Worm (Caenorhabditis elegans): ENCODE results near the gene Y43F8B.3.

Y43F8B.3 gene

ce11 chrV:19485690-19486089, 17.2 kb upstream of the Y43F8B.3 start, which contains the start of gene Y43F8B.18:
Gene Y43F8B.18, plus strand, starts transcription at chrV:19485990.
- TF ChIP-seq him-1 (tag; optimal IDR thresholded peaks at IDR 0.05) (no peak), dao-5 (tag; optimal IDR thresholded peaks at IDR 0.05) (no peak), W03F9.2 (tag; optimal IDR thresholded peaks at IDR 0.05) (no peak)

ce11 chrV:19490461-19490860, 12.4 kb upstream of the Y43F8B.3 start, which contains the start of gene Y43F8B.7:
Gene Y43F8B.7, plus strand, starts transcription at chrV:19490761.
- TF ChIP-seq dao-5 (tag; optimal IDR thresholded peaks at IDR 0.05) (no peak), W03F9.2 (tag; optimal IDR thresholded peaks at IDR 0.05) (no peak), him-1 (tag; optimal IDR thresholded peaks at IDR 0.05) (no peak)

- TF ChIP-seq dao-5 (tag; optimal IDR thresholded peaks at IDR 0.05) (no peak), W03F9.2 (tag; optimal IDR thresholded peaks at IDR 0.05) (no peak), him-1 (tag; optimal IDR thresholded peaks at IDR 0.05) (no peak)
Measured at ce11 chrV:19491302-19491701, 11.6 kb upstream of the Y43F8B.3 start, which contains the start of gene Y43F8B.29. Gene Y43F8B.29, plus strand, starts transcription at chrV:19491602.

ce11 chrV:19495145-19495544, 7.8 kb upstream of the Y43F8B.3 start:
- TF ChIP-seq dao-5 (tag; optimal IDR thresholded peaks at IDR 0.05) (no peak), W03F9.2 (tag; optimal IDR thresholded peaks at IDR 0.05) (no peak), him-1 (tag; optimal IDR thresholded peaks at IDR 0.05) (no peak)

- TF ChIP-seq dao-5 (tag; optimal IDR thresholded peaks at IDR 0.05) (no peak), him-1 (tag; optimal IDR thresholded peaks at IDR 0.05) (no peak), W03F9.2 (tag; optimal IDR thresholded peaks at IDR 0.05) (no peak)
Measured at ce11 chrV:19495587-19495986, 7.3 kb upstream of the Y43F8B.3 start, which contains the start of gene scl-21. Gene scl-21, minus strand, starts transcription at chrV:19495687.

- TF ChIP-seq dao-5 (tag; optimal IDR thresholded peaks at IDR 0.05) (no peak), him-1 (tag; optimal IDR thresholded peaks at IDR 0.05) (no peak), W03F9.2 (tag; optimal IDR thresholded peaks at IDR 0.05) (no peak)
Measured at ce11 chrV:19497087-19497486, 5.8 kb upstream of the Y43F8B.3 start.

ce11 chrV:19501389-19501788, 1.5 kb upstream of the Y43F8B.3 start:
- TF ChIP-seq him-1 (tag; optimal IDR thresholded peaks at IDR 0.05) (no peak), W03F9.2 (tag; optimal IDR thresholded peaks at IDR 0.05) (no peak), dao-5 (tag; optimal IDR thresholded peaks at IDR 0.05) (no peak)

ce11 chrV:19509061-19509460, 6.2 kb downstream of the Y43F8B.3 start:
- TF ChIP-seq W03F9.2 (tag; optimal IDR thresholded peaks at IDR 0.05): no peak
- no peak for TF ChIP-seq him-1 (tag; optimal IDR thresholded peaks at IDR 0.05)
- TF ChIP-seq dao-5 (tag; optimal IDR thresholded peaks at IDR 0.05): no peak

ce11 chrV:19510352-19510751, 7.5 kb downstream of the Y43F8B.3 start:
- TF ChIP-seq him-1 (tag; optimal IDR thresholded peaks at IDR 0.05) (no peak), W03F9.2 (tag; optimal IDR thresholded peaks at IDR 0.05) (no peak), dao-5 (tag; optimal IDR thresholded peaks at IDR 0.05) (no peak)

- TF ChIP-seq W03F9.2 (tag; optimal IDR thresholded peaks at IDR 0.05) (no peak), him-1 (tag; optimal IDR thresholded peaks at IDR 0.05) (no peak), dao-5 (tag; optimal IDR thresholded peaks at IDR 0.05) (no peak)
Measured at ce11 chrV:19510925-19511324, 8.0 kb downstream of the Y43F8B.3 start.

ce11 chrV:19512260-19512947, 9.5 kb downstream of the Y43F8B.3 start, which contains the start of gene Y43F8B.19:
Gene Y43F8B.19, minus strand, starts transcription at chrV:19512310.
- TF ChIP-seq him-1 (tag; optimal IDR thresholded peaks at IDR 0.05) (no peak), W03F9.2 (tag; optimal IDR thresholded peaks at IDR 0.05) (no peak), dao-5 (tag; optimal IDR thresholded peaks at IDR 0.05) (no peak)

- TF ChIP-seq W03F9.2 (tag; optimal IDR thresholded peaks at IDR 0.05) (no peak), him-1 (tag; optimal IDR thresholded peaks at IDR 0.05) (no peak), dao-5 (tag; optimal IDR thresholded peaks at IDR 0.05) (no peak)
Measured at ce11 chrV:19513552-19513951, 10.7 kb downstream of the Y43F8B.3 start, which contains the start of gene phy-4. Gene phy-4, minus strand, starts transcription at chrV:19513652.

- TF ChIP-seq him-1 (tag; optimal IDR thresholded peaks at IDR 0.05) (no peak), W03F9.2 (tag; optimal IDR thresholded peaks at IDR 0.05) (no peak), dao-5 (tag; optimal IDR thresholded peaks at IDR 0.05) (no peak)
Measured at ce11 chrV:19518468-19519168, 15.7 kb downstream of the Y43F8B.3 start.

ce11 chrV:19519511-19519934, 16.6 kb downstream of the Y43F8B.3 start:
- TF ChIP-seq dao-5 (tag; optimal IDR thresholded peaks at IDR 0.05) (no peak), him-1 (tag; optimal IDR thresholded peaks at IDR 0.05) (no peak), W03F9.2 (tag; optimal IDR thresholded peaks at IDR 0.05) (no peak)

Measured in whole organism, L4/young adult.